Worm (Caenorhabditis elegans): ENCODE results near the gene str-217.

The str-217 gene

ce11 chrV:17000204-17000603 lies at the start of gene str-217:
str-217 (minus strand) TSS chrV:17000304.
- no peak for TF ChIP-seq ztf-11 (tag; optimal IDR thresholded peaks at IDR 0.05)

DNA sequence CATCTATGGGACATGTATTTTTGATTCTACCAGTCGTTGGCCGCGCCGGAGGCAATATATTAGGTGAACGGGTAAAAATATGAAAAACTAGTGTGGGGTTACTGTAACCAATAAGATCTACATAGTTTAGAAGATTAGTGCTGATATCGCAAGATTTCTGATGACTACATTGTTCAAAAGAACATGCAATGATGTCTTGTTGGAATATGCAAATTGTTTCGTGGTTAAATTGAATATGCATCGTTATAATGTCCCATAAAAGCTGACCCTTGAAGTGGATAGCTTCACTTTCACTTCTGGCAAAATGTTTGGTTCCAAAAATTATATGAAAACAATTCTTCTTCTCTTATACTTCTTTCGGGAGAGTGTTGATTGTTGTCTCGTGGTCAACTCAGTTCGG lies 44.4 kb upstream of the str-217 start, which contains the start of gene F28B1.2:
Gene F28B1.2, plus strand, starts transcription at position 301 of the 400 bp plus-strand sequence.
- no peak for TF ChIP-seq mdl-1 (tag; optimal IDR thresholded peaks at IDR 0.05)
- TF ChIP-seq Y55F3AM.14 (GFP tag; optimal IDR thresholded peaks at IDR 0.05): no peak
- TF ChIP-seq unc-39 (tag; optimal IDR thresholded peaks at IDR 0.05): no peak
- no peak for TF ChIP-seq ztf-11 (tag; optimal IDR thresholded peaks at IDR 0.05)
- no peak for TF ChIP-seq nhr-23 (tag; optimal IDR thresholded peaks at IDR 0.05)
- no peak for TF ChIP-seq unc-62 (GFP tag; optimal IDR thresholded peaks at IDR 0.05)
- no peak for TF ChIP-seq lin-13 (GFP tag; optimal IDR thresholded peaks at IDR 0.05)
- TF ChIP-seq gmeb-1 (tag; optimal IDR thresholded peaks at IDR 0.05): no peak
- TF ChIP-seq sma-9 (GFP tag; optimal IDR thresholded peaks at IDR 0.05): no peak
- no peak for TF ChIP-seq sma-9 (tag; optimal IDR thresholded peaks at IDR 0.05)
- TF ChIP-seq ztf-4 (tag; optimal IDR thresholded peaks at IDR 0.05): no peak
- TF ChIP-seq egl-27 (tag; optimal IDR thresholded peaks at IDR 0.05): no peak
- no peak for TF ChIP-seq ama-1 (optimal IDR thresholded peaks at IDR 0.05)
- no peak for TF ChIP-seq ZK546.5 (tag; optimal IDR thresholded peaks at IDR 0.05)
- no peak for TF ChIP-seq nhr-21 (tag; optimal IDR thresholded peaks at IDR 0.05)
- TF ChIP-seq ztf-1 (GFP tag; conservative IDR thresholded peaks at IDR 0.05): no peak
- TF ChIP-seq skn-1 (tag; optimal IDR thresholded peaks at IDR 0.05): no peak
- TF ChIP-seq crh-2 (tag; optimal IDR thresholded peaks at IDR 0.05): no peak
- TF ChIP-seq zag-1 (tag; optimal IDR thresholded peaks at IDR 0.05): no peak
- no peak for TF ChIP-seq nhr-77 (tag; optimal IDR thresholded peaks at IDR 0.05)
- no peak for TF ChIP-seq sma-3 (GFP tag; optimal IDR thresholded peaks at IDR 0.05)

ce11 chrV:17042263-17042662 lies 42.2 kb upstream of the str-217 start, which contains the start of gene hpo-33:
hpo-33 (plus strand) TSS chrV:17042563.
- TF ChIP-seq skn-1 (tag; optimal IDR thresholded peaks at IDR 0.05) (no peak), mdl-1 (tag; optimal IDR thresholded peaks at IDR 0.05) (no peak), F13H6.1 (tag; optimal IDR thresholded peaks at IDR 0.05) (no peak), lin-13 (GFP tag; optimal IDR thresholded peaks at IDR 0.05) (no peak), unc-62 (GFP tag; optimal IDR thresholded peaks at IDR 0.05) (no peak), nhr-6 (tag; optimal IDR thresholded peaks at IDR 0.05) (no peak), ztf-4 (tag; optimal IDR thresholded peaks at IDR 0.05) (no peak), egl-27 (tag; optimal IDR thresholded peaks at IDR 0.05) (no peak), alr-1 (tag; optimal IDR thresholded peaks at IDR 0.05) (no peak), ztf-11 (tag; optimal IDR thresholded peaks at IDR 0.05) (no peak), dmd-4 (tag; optimal IDR thresholded peaks at IDR 0.05) (no peak), R02D3.7 (tag; optimal IDR thresholded peaks at IDR 0.05) (no peak), nhr-23 (tag; optimal IDR thresholded peaks at IDR 0.05) (no peak)

ce11 chrV:17035850-17036249 lies 35.7 kb upstream of the str-217 start, which contains the start of gene srz-94:
srz-94 (minus strand) TSS chrV:17035950.
- TF ChIP-seq F13H6.1 (tag; optimal IDR thresholded peaks at IDR 0.05) (no peak), nhr-10 (tag; optimal IDR thresholded peaks at IDR 0.05) (no peak), zag-1 (tag; optimal IDR thresholded peaks at IDR 0.05) (no peak), alr-1 (tag; optimal IDR thresholded peaks at IDR 0.05) (no peak), lin-13 (GFP tag; optimal IDR thresholded peaks at IDR 0.05) (no peak), Y55F3AM.14 (GFP tag; optimal IDR thresholded peaks at IDR 0.05) (no peak), ama-1 (optimal IDR thresholded peaks at IDR 0.05) (no peak), nhr-237 (tag; optimal IDR thresholded peaks at IDR 0.05) (no peak), elt-1 (tag; optimal IDR thresholded peaks at IDR 0.05) (no peak), ztf-11 (tag; optimal IDR thresholded peaks at IDR 0.05) (no peak), ztf-4 (tag; optimal IDR thresholded peaks at IDR 0.05) (no peak), mbf-1 (tag; optimal IDR thresholded peaks at IDR 0.05) (no peak), unc-39 (tag; optimal IDR thresholded peaks at IDR 0.05) (no peak), nhr-6 (tag; optimal IDR thresholded peaks at IDR 0.05) (no peak), mab-5 (tag; optimal IDR thresholded peaks at IDR 0.05) (no peak)

- no peak for TF ChIP-seq ceh-16 (tag; optimal IDR thresholded peaks at IDR 0.05)
- TF ChIP-seq ztf-4 (tag; optimal IDR thresholded peaks at IDR 0.05): no peak
- TF ChIP-seq dmd-4 (tag; optimal IDR thresholded peaks at IDR 0.05): no peak
- TF ChIP-seq mab-5 (tag; optimal IDR thresholded peaks at IDR 0.05): no peak
Measured at ce11 chrV:17030430-17030829, 30.3 kb upstream of the str-217 start.

- TF ChIP-seq dmd-4 (tag; optimal IDR thresholded peaks at IDR 0.05) (no peak), snpc-4 (tag; optimal IDR thresholded peaks at IDR 0.05) (no peak), ztf-11 (tag; optimal IDR thresholded peaks at IDR 0.05) (no peak), lin-39 (tag; optimal IDR thresholded peaks at IDR 0.05) (no peak), skn-1 (tag; optimal IDR thresholded peaks at IDR 0.05) (no peak), sem-4 (tag; optimal IDR thresholded peaks at IDR 0.05) (no peak), nhr-25 (tag; optimal IDR thresholded peaks at IDR 0.05) (no peak), nhr-129 (tag; optimal IDR thresholded peaks at IDR 0.05) (no peak), peb-1 (tag; optimal IDR thresholded peaks at IDR 0.05) (no peak), nhr-10 (tag; optimal IDR thresholded peaks at IDR 0.05) (no peak), mbf-1 (tag; optimal IDR thresholded peaks at IDR 0.05) (no peak), nhr-237 (tag; optimal IDR thresholded peaks at IDR 0.05) (no peak), mdl-1 (tag; optimal IDR thresholded peaks at IDR 0.05) (no peak), lsy-2 (tag; optimal IDR thresholded peaks at IDR 0.05) (no peak)
Measured at ce11 chrV:17026289-17026688, 26.2 kb upstream of the str-217 start, which contains the start of gene F49H6.15. F49H6.15 (minus strand) TSS chrV:17026389.

Data from whole organism, L2 larva.